Fruit fly (Drosophila melanogaster): Measurements from ENCODE around the gene Ir94h.
A peak's percentile ranks its signal among the peaks of the same experiment; 100 is the strongest.

Ir94h gene

dm6 chr3R:23509408-23509940 is 22.2 kb downstream of the Ir94h start:
- no peak for TF ChIP-seq CG32264 (GFP tag; optimal IDR thresholded peaks at IDR 0.05)
- no peak for TF ChIP-seq Vsx2 (GFP tag; optimal IDR thresholded peaks at IDR 0.05; ENCODE audit: partially characterized antibody)
- no peak for TF ChIP-seq N (GFP tag; optimal IDR thresholded peaks at IDR 0.05)

- TF ChIP-seq h (GFP tag; optimal IDR thresholded peaks at IDR 0.05) (no peak), Dif (GFP tag; optimal IDR thresholded peaks at IDR 0.05; ENCODE audit: partially characterized antibody) (no peak), HLH106 (tag; optimal IDR thresholded peaks at IDR 0.05) (no peak), fru (GFP tag; optimal IDR thresholded peaks at IDR 0.05) (peak; percentile 63)
Observed at dm6 chr3R:23511356-23511755, 24.1 kb downstream of the Ir94h start.

dm6 chr3R:23519395-23520101 is 32.2 kb downstream of the Ir94h start, which contains the start of gene Irk2:
Gene Irk2, minus strand, starts transcription at chr3R:23519445.
- TF ChIP-seq Myc (optimal IDR thresholded peaks at IDR 0.05) (no peak), woc (GFP tag; optimal IDR thresholded peaks at IDR 0.05) (no peak), sage (GFP tag; optimal IDR thresholded peaks at IDR 0.05) (no peak), usp (GFP tag; optimal IDR thresholded peaks at IDR 0.05) (no peak), br (GFP tag; optimal IDR thresholded peaks at IDR 0.05) (no peak), sv (GFP tag; optimal IDR thresholded peaks at IDR 0.05) (no peak), GATAd (GFP tag; optimal IDR thresholded peaks at IDR 0.05) (no peak), tai (GFP tag; optimal IDR thresholded peaks at IDR 0.05) (no peak), Hr83 (GFP tag; optimal IDR thresholded peaks at IDR 0.05; ENCODE audit: poor library complexity, severe bottlenecking) (no peak)

- no peak for TF ChIP-seq Mio (GFP tag; optimal IDR thresholded peaks at IDR 0.05)
- TF ChIP-seq Sp1 (GFP tag; optimal IDR thresholded peaks at IDR 0.05) = no peak
- no peak for TF ChIP-seq OdsH (GFP tag; optimal IDR thresholded peaks at IDR 0.05)
- TF ChIP-seq h (GFP tag; optimal IDR thresholded peaks at IDR 0.05) = no peak
- no peak for TF ChIP-seq Dfd (GFP tag; optimal IDR thresholded peaks at IDR 0.05)
- no peak for TF ChIP-seq Jra (GFP tag; optimal IDR thresholded peaks at IDR 0.05)
- TF ChIP-seq CG32264 (GFP tag; optimal IDR thresholded peaks at IDR 0.05) = no peak
- TF ChIP-seq sv (GFP tag; optimal IDR thresholded peaks at IDR 0.05) = no peak
- TF ChIP-seq pan (optimal IDR thresholded peaks at IDR 0.05) = no peak
- no peak for TF ChIP-seq rgr (GFP tag; optimal IDR thresholded peaks at IDR 0.05)
- TF ChIP-seq fru (GFP tag; optimal IDR thresholded peaks at IDR 0.05) = no peak
- TF ChIP-seq sage (GFP tag; optimal IDR thresholded peaks at IDR 0.05) = no peak
- no peak for TF ChIP-seq GATAd (GFP tag; optimal IDR thresholded peaks at IDR 0.05)
- no peak for TF ChIP-seq jim (GFP tag; optimal IDR thresholded peaks at IDR 0.05)
- no peak for TF ChIP-seq usp (GFP tag; optimal IDR thresholded peaks at IDR 0.05)
- TF ChIP-seq N (GFP tag; optimal IDR thresholded peaks at IDR 0.05) = no peak
- no peak for TF ChIP-seq HLH106 (tag; optimal IDR thresholded peaks at IDR 0.05)
Observed at dm6 chr3R:23521483-23521882, 34.2 kb downstream of the Ir94h start, which contains the start of gene CG10177. Gene CG10177, minus strand, starts transcription at chr3R:23521583.

dm6 chr3R:23522296-23522695 is 35.0 kb downstream of the Ir94h start:
- TF ChIP-seq Hr78 (GFP tag; optimal IDR thresholded peaks at IDR 0.05) = no peak
- TF ChIP-seq dmrt93B (GFP tag; optimal IDR thresholded peaks at IDR 0.05) = no peak
- no peak for TF ChIP-seq Myc (optimal IDR thresholded peaks at IDR 0.05)
- no peak for TF ChIP-seq Sp1 (GFP tag; optimal IDR thresholded peaks at IDR 0.05)
- no peak for TF ChIP-seq CrebA (GFP tag; optimal IDR thresholded peaks at IDR 0.05; ENCODE audit: borderline replicate concordance)
- no peak for TF ChIP-seq foxo (GFP tag; optimal IDR thresholded peaks at IDR 0.05)
- no peak for TF ChIP-seq h (GFP tag; optimal IDR thresholded peaks at IDR 0.05)
- TF ChIP-seq lola (GFP tag; optimal IDR thresholded peaks at IDR 0.05) = no peak
- TF ChIP-seq jim (GFP tag; optimal IDR thresholded peaks at IDR 0.05) = no peak
- no peak for TF ChIP-seq OdsH (GFP tag; optimal IDR thresholded peaks at IDR 0.05)
- no peak for TF ChIP-seq GATAd (GFP tag; optimal IDR thresholded peaks at IDR 0.05)

- TF ChIP-seq CrebA (GFP tag; optimal IDR thresholded peaks at IDR 0.05; ENCODE audit: borderline replicate concordance) (no peak), OdsH (GFP tag; optimal IDR thresholded peaks at IDR 0.05) (no peak), Myc (optimal IDR thresholded peaks at IDR 0.05) (no peak), GATAd (GFP tag; optimal IDR thresholded peaks at IDR 0.05) (no peak), psq (GFP tag; optimal IDR thresholded peaks at IDR 0.05) (no peak), Hr78 (GFP tag; optimal IDR thresholded peaks at IDR 0.05) (no peak), HLH106 (tag; optimal IDR thresholded peaks at IDR 0.05) (no peak), Abd-B (GFP tag; optimal IDR thresholded peaks at IDR 0.05) (no peak), Dif (GFP tag; optimal IDR thresholded peaks at IDR 0.05; ENCODE audit: partially characterized antibody) (no peak), N (GFP tag; optimal IDR thresholded peaks at IDR 0.05) (no peak), Vsx2 (GFP tag; optimal IDR thresholded peaks at IDR 0.05; ENCODE audit: partially characterized antibody) (no peak), tai (GFP tag; optimal IDR thresholded peaks at IDR 0.05) (no peak), Dfd (GFP tag; optimal IDR thresholded peaks at IDR 0.05) (no peak), Sp1 (GFP tag; optimal IDR thresholded peaks at IDR 0.05) (no peak), jim (GFP tag; optimal IDR thresholded peaks at IDR 0.05) (no peak), usp (GFP tag; optimal IDR thresholded peaks at IDR 0.05) (no peak), dl (GFP tag; optimal IDR thresholded peaks at IDR 0.05; ENCODE audit: insufficient read depth in 1 of 2, partially characterized antibody in 2 of 2) (no peak), dmrt93B (GFP tag; optimal IDR thresholded peaks at IDR 0.05) (no peak)
Observed at dm6 chr3R:23526069-23526468, 38.8 kb downstream of the Ir94h start.

Data from whole organism, wandering third instar larva.